Fruit fly (Drosophila melanogaster) whole organism, pupa: ENCODE data around the gene CG13299.

Experiments used
- CG13204 ChIP-seq: fragments of 200-800 bp; sonication (Bioruptor generic); optimal IDR thresholded peaks from 2 replicates; lab custom pipeline; 2018; ENCODE audit warnings: missing biosample characterization, mild to moderate bottlenecking, missing genetic modification characterization, moderate library complexity
- CG17806 ChIP-seq: fragments of 200-800 bp; sonication (Bioruptor generic); optimal IDR thresholded peaks from 2 replicates; lab custom pipeline; 2018; ENCODE audit warnings: missing biosample characterization, mild to moderate bottlenecking, missing genetic modification characterization, moderate library complexity
- CG32121 ChIP-seq: fragments of 200-800 bp; sonication (Bioruptor generic); IDR thresholded peaks from 2 replicates; pipeline ENCODE4 v1.3.6; 2022; ENCODE audit warnings: missing biosample characterization, missing genetic modification characterization
- CG8159 ChIP-seq: fragments of 200-800 bp; sonication (Bioruptor generic); optimal IDR thresholded peaks from 3 replicates; lab custom pipeline; 2018; ENCODE audit warnings: missing biosample characterization, mild to moderate bottlenecking, missing genetic modification characterization, moderate library complexity
- CG9948 ChIP-seq: fragments of 200-800 bp; sonication (Bioruptor generic); optimal IDR thresholded peaks from 2 replicates; lab custom pipeline; 2018; ENCODE audit warnings: missing biosample characterization, mild to moderate bottlenecking, missing genetic modification characterization, moderate library complexity
- Ets98B ChIP-seq: fragments of 200-800 bp; sonication (Bioruptor generic); IDR thresholded peaks from 2 replicates; pipeline ENCODE4 v1.3.6; 2022; ENCODE audit warnings: missing biosample characterization, missing genetic modification characterization

DNA sequence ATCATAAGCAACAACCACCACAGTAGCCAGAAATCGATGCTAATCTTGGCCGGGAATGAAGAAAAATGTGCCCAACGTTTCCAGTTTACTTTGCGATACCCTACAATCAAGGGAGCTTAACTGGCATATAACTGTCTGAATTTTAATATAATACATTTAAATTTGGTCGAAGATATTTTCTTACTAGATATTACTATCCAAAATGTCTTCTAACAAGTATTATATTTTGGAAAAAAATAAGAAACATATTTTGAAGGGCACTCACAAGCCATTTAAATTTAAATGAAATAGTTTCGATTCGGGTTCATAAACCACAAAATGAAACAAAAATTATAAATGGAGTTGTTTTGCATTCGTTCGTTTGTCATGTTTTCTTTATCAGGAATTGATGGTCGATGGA lies 38.1 kb upstream of the CG13299 start:
- TF ChIP-seq CG13204 (no peak), CG32121 (GFP tag; lab: Robert Waterston, UW) (no peak), CG17806 (tag; lab: Kevin White, UChicago) (peak; percentile 54), CG9948 (tag; lab: Kevin White, UChicago) (peak; percentile 42), CG8159 (peak; percentile 64), Ets98B (GFP tag; lab: Robert Waterston, UW) (no peak)
